Worm (Caenorhabditis elegans) whole organism, late embryonic: ENCODE data around the gene lido-11.

Source experiments
- C38D4.7 ChIP-seq: fragments of 200-800 bp; sonication (Bioruptor generic); optimal IDR thresholded peaks from 2 replicates; lab custom pipeline; 2018; ENCODE audit warnings: mild to moderate bottlenecking, missing genetic modification characterization, moderate library complexity, missing compliant biosample characterization
- F13H6.1 ChIP-seq: sonication (generic microtip); optimal IDR thresholded peaks from 2 replicates; lab custom pipeline; 2016; ENCODE audit warnings: missing genetic modification characterization, missing compliant biosample characterization
- K09A11.1 ChIP-seq: sonication (generic microtip); optimal IDR thresholded peaks from 2 replicates; lab custom pipeline; 2017; ENCODE audit warnings: antibody characterized with exemption, mild to moderate bottlenecking, missing genetic modification characterization, missing compliant biosample characterization; ENCODE audit not compliant: insufficient read depth
- Y22D7AL.16 ChIP-seq: sonication (generic microtip); optimal IDR thresholded peaks from 2 replicates; lab custom pipeline; 2016; ENCODE audit warnings: missing genetic modification characterization, missing compliant biosample characterization
- ama-1 ChIP-seq: fragments of 150-350 bp; optimal IDR thresholded peaks from 2 replicates; lab custom pipeline; 2014
- ceh-14 ChIP-seq: sonication (generic microtip); optimal IDR thresholded peaks from 2 replicates; lab custom pipeline; 2016; ENCODE audit warnings: missing genotype, missing genetic modification characterization, missing compliant biosample characterization
- ceh-24 ChIP-seq: sonication (generic microtip); optimal IDR thresholded peaks from 2 replicates; lab custom pipeline; 2016; ENCODE audit warnings: mild to moderate bottlenecking, missing genetic modification characterization, missing compliant biosample characterization
- ceh-45 ChIP-seq: fragments of 200-800 bp; sonication (Bioruptor generic); IDR thresholded peaks from 2 replicates; pipeline ENCODE4 v1.3.6; 2022; ENCODE audit warnings: missing genetic modification reagents, missing genetic modification characterization, missing compliant biosample characterization
- ceh-48 ChIP-seq: sonication (generic microtip); optimal IDR thresholded peaks from 2 replicates; lab custom pipeline; 2016; ENCODE audit warnings: missing genetic modification characterization, inconsistent platforms, missing compliant biosample characterization
- ceh-6 ChIP-seq: fragments of 200-800 bp; sonication (Bioruptor generic); optimal IDR thresholded peaks from 2 replicates; lab custom pipeline; 2018; ENCODE audit warnings: mild to moderate bottlenecking, missing genetic modification characterization, missing compliant biosample characterization
- dve-1 ChIP-seq: sonication (generic microtip); optimal IDR thresholded peaks from 2 replicates; lab custom pipeline; 2017; ENCODE audit warnings: antibody characterized with exemption, mild to moderate bottlenecking, missing genetic modification characterization, missing compliant biosample characterization
- elt-4 ChIP-seq: sonication (generic microtip); optimal IDR thresholded peaks from 2 replicates; lab custom pipeline; 2016; ENCODE audit warnings: missing genetic modification characterization, missing compliant biosample characterization
- ets-4 ChIP-seq: sonication (generic microtip); optimal IDR thresholded peaks from 2 replicates; lab custom pipeline; 2016; ENCODE audit warnings: missing genetic modification characterization, missing compliant biosample characterization
- fax-1 ChIP-seq: sonication (generic microtip); optimal IDR thresholded peaks from 2 replicates; lab custom pipeline; 2016; ENCODE audit warnings: missing genotype, missing genetic modification characterization, missing compliant biosample characterization
- fkh-10 ChIP-seq: fragments of 150-350 bp; optimal IDR thresholded peaks from 2 replicates; lab custom pipeline; 2014; ENCODE audit warnings: missing biosample characterization, missing genetic modification reagents, missing genetic modification characterization
- fkh-6 ChIP-seq: sonication (generic microtip); optimal IDR thresholded peaks from 2 replicates; lab custom pipeline; 2016; ENCODE audit warnings: missing genetic modification characterization, missing compliant biosample characterization
- hlh-30 ChIP-seq: sonication (generic microtip); optimal IDR thresholded peaks from 2 replicates; lab custom pipeline; 2017; ENCODE audit warnings: antibody characterized with exemption, missing genetic modification characterization, missing compliant biosample characterization; ENCODE audit not compliant: insufficient read depth
- hlh-6 ChIP-seq: sonication (generic microtip); optimal IDR thresholded peaks from 2 replicates; lab custom pipeline; 2016; ENCODE audit warnings: missing genotype, missing genetic modification characterization, missing compliant biosample characterization
- hlh-8 ChIP-seq: sonication (generic microtip); optimal IDR thresholded peaks from 2 replicates; lab custom pipeline; 2016; ENCODE audit warnings: missing genotype, missing genetic modification characterization, missing compliant biosample characterization
- lim-6 ChIP-seq: sonication (generic microtip); optimal IDR thresholded peaks from 2 replicates; lab custom pipeline; 2016; ENCODE audit warnings: missing genetic modification characterization, missing compliant biosample characterization
- lin-11 ChIP-seq: fragments of 200-800 bp; sonication (Bioruptor generic); optimal IDR thresholded peaks from 2 replicates; lab custom pipeline; 2018; ENCODE audit warnings: mild to moderate bottlenecking, missing genetic modification characterization, missing compliant biosample characterization
- madf-2 ChIP-seq: sonication (generic microtip); optimal IDR thresholded peaks from 2 replicates; lab custom pipeline; 2017; ENCODE audit warnings: missing genetic modification characterization, missing compliant biosample characterization
- mec-3 ChIP-seq: sonication (generic microtip); optimal IDR thresholded peaks from 2 replicates; lab custom pipeline; 2016; ENCODE audit warnings: borderline replicate concordance, missing genetic modification characterization, missing compliant biosample characterization
- nhr-232 ChIP-seq: sonication (generic microtip); optimal IDR thresholded peaks from 2 replicates; lab custom pipeline; 2016; ENCODE audit warnings: missing genetic modification characterization, missing compliant biosample characterization
- odd-2 ChIP-seq: sonication (generic microtip); optimal IDR thresholded peaks from 2 replicates; lab custom pipeline; 2017; ENCODE audit warnings: antibody characterized with exemption, mild to moderate bottlenecking, missing genetic modification characterization, missing compliant biosample characterization
- pag-3 ChIP-seq: sonication (generic microtip); optimal IDR thresholded peaks from 2 replicates; lab custom pipeline; 2016; ENCODE audit warnings: missing compliant biosample characterization, missing genetic modification characterization, borderline replicate concordance
- pat-9 ChIP-seq: fragments of 200-800 bp; sonication (Bioruptor generic); optimal IDR thresholded peaks from 2 replicates; lab custom pipeline; 2018; ENCODE audit warnings: mild to moderate bottlenecking, missing genetic modification characterization, moderate library complexity, missing compliant biosample characterization
- pqm-1 ChIP-seq: sonication (generic microtip); optimal IDR thresholded peaks from 2 replicates; lab custom pipeline; 2016; ENCODE audit warnings: missing genetic modification characterization, missing compliant biosample characterization
- rnt-1 ChIP-seq: sonication (generic microtip); optimal IDR thresholded peaks from 2 replicates; lab custom pipeline; 2016; ENCODE audit warnings: missing genetic modification characterization, missing compliant biosample characterization
- syd-9 ChIP-seq: sonication (generic microtip); optimal IDR thresholded peaks from 2 replicates; lab custom pipeline; 2016; ENCODE audit warnings: mild to moderate bottlenecking, missing genetic modification characterization, moderate library complexity, missing compliant biosample characterization
- tbx-2 ChIP-seq: sonication (generic microtip); optimal IDR thresholded peaks from 2 replicates; lab custom pipeline; 2016; ENCODE audit warnings: missing genetic modification characterization, missing compliant biosample characterization
- ttx-3 ChIP-seq: sonication (generic microtip); optimal IDR thresholded peaks from 2 replicates; lab custom pipeline; 2016; ENCODE audit warnings: missing genetic modification reagents, missing genetic modification characterization, missing compliant biosample characterization
- unc-55 ChIP-seq: sonication (generic microtip); optimal IDR thresholded peaks from 2 replicates; lab custom pipeline; 2017; ENCODE audit warnings: missing biosample characterization, missing genetic modification reagents, missing genetic modification characterization

The lido-11 gene

ce11 chrII:3044023-3044422 is 40.3 kb downstream of the lido-11 start, which contains the start of gene sri-29:
Gene sri-29 (plus strand): TSS chrII:3044323.
- TF ChIP-seq nhr-232 (tag; lab: Kevin White, UChicago) (no peak), odd-2 (tag; lab: Kevin White, UChicago) (no peak), syd-9 (no peak), ceh-6 (GFP tag; lab: Kevin White, UChicago) (no peak), C38D4.7 (no peak), pat-9 (tag; lab: Kevin White, UChicago) (no peak)

ce11 chrII:3045422-3045821 is 41.7 kb downstream of the lido-11 start:
- TF ChIP-seq hlh-6 (tag; lab: Kevin White, UChicago) (no peak), elt-4 (tag; lab: Kevin White, UChicago) (peak; percentile 29)

DNA sequence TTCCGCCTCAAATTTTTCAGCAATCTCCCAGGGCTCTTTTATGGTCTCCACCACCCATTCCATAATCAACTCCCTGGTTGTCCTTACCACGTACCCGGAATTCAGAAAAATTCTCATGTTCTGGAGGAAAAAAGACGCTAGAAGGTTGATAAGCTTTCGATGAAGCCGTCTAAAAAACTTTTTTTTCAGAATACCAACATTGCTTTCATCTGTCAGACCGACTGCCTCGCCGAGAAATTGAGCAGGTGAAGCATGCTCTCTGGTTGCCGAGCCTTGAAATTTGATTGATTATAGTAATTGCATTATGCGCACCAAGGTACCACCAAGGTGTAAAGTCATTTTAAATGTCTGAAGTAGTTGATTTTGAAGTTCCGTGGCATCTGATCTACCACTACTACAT is 42.1 kb downstream of the lido-11 start, which contains the start of gene sri-30:
Gene sri-30, plus strand, starts transcription at position 301 of the 400 bp plus-strand sequence.
- TF ChIP-seq K09A11.1 (tag; lab: Kevin White, UChicago) (no peak), ceh-48 (tag; lab: Kevin White, UChicago) (no peak), F13H6.1 (no peak), tbx-2 (no peak), odd-2 (tag; lab: Kevin White, UChicago) (no peak), fkh-10 (GFP tag; lab: Kevin White, UChicago) (no peak), hlh-30 (tag; lab: Kevin White, UChicago) (no peak)

DNA sequence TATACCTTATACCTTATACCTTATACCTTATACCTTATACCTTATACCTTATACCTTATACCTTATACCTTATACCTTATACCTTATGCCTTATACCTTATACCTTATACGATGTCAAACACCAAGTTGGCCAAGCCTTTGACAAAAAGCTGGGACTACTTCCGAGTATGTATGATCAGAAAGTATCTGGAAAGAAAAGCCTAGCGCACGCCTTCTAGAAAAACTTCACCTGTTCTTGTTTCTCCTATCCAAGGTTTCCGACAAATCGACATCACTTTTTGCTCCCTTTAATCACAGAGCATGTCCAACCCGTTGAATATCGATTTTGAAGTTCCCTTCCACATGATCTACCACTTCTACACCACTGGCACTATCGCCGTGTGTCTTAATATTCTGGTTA is 44.6 kb downstream of the lido-11 start, which contains the start of gene sri-28:
Gene sri-28, plus strand, starts transcription at position 301 of the 400 bp plus-strand sequence.
- TF ChIP-seq ceh-45 (GFP tag; lab: Robert Waterston, UW): no peak
- no peak for TF ChIP-seq hlh-8
- no peak for TF ChIP-seq pqm-1
- no peak for TF ChIP-seq ceh-14 (tag; lab: Kevin White, UChicago)

DNA sequence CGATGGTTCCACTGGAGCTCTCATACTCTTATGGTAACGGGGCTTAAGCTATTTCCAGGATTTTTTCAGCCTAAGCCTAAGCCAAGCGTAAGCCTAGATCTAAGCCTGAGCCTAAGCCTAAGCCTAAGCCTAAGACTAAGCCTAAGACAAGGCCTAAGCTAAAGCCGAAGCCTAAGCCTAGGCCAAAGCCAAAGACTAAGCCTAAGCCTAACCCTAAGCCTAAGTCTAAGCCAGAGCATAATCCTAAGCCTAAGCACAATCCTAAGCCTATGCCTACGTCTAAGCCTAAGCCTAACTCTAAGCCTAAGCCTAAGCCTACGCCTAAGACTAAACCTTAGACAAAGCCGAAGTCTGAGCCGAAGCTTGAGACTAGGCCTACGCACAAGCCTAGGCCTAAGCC is 45.2 kb downstream of the lido-11 start:
- TF ChIP-seq ttx-3 (tag; lab: Kevin White, UChicago) (no peak), lin-11 (tag; lab: Kevin White, UChicago) (no peak), madf-2 (tag; lab: Kevin White, UChicago) (no peak), dve-1 (tag; lab: Kevin White, UChicago) (peak; percentile 62), hlh-30 (tag; lab: Kevin White, UChicago) (no peak)

ce11 chrII:3050703-3051102 is 46.9 kb downstream of the lido-11 start, which contains the start of gene sri-31:
Gene sri-31 (plus strand): TSS chrII:3051003.
- TF ChIP-seq unc-55 (GFP tag; lab: Kevin White, UChicago) (no peak), ceh-48 (tag; lab: Kevin White, UChicago) (no peak), fkh-6 (no peak), ceh-6 (GFP tag; lab: Kevin White, UChicago) (no peak), lim-6 (no peak), F13H6.1 (no peak), pqm-1 (no peak), ceh-24 (no peak), mec-3 (tag; lab: Kevin White, UChicago) (no peak), hlh-30 (tag; lab: Kevin White, UChicago) (no peak), pag-3 (tag; lab: Kevin White, UChicago) (no peak), ama-1 (lab: Kevin White, UChicago) (no peak), fax-1 (tag; lab: Kevin White, UChicago) (no peak), Y22D7AL.16 (tag; lab: Kevin White, UChicago) (no peak), C38D4.7 (no peak), rnt-1 (no peak), odd-2 (tag; lab: Kevin White, UChicago) (no peak), syd-9 (no peak), ets-4 (tag; lab: Kevin White, UChicago) (no peak)
- TF ChIP-seq, all 69 proteins: peak for 0
